Worm (Caenorhabditis elegans) whole organism, L4 larva: ENCODE measurements around the gene sshk-1.

Experiments
- aha-1 ChIP-seq: fragments of 150-350 bp; peaks from one replicate; lab custom pipeline; 2014; ENCODE audit warnings: missing biosample characterization, missing genetic modification characterization
- lin-15B ChIP-seq: fragments of 150-350 bp; sonication (generic microtip); optimal IDR thresholded peaks from 3 replicates; lab custom pipeline; 2014; ENCODE audit warnings: missing biosample characterization, missing genetic modification characterization
- lin-29 ChIP-seq: fragments of 200-800 bp; sonication (Bioruptor generic); IDR thresholded peaks from 2 replicates; pipeline ENCODE4 v1.3.6; 2022; ENCODE audit warnings: missing genetic modification reagents, missing genetic modification characterization, missing compliant biosample characterization
- madf-9 ChIP-seq: fragments of 200-800 bp; sonication (Bioruptor generic); conservative IDR thresholded peaks from 2 replicates; pipeline ENCODE4 v1.3.6; 2022; ENCODE audit warnings: missing genetic modification reagents, missing genetic modification characterization, missing compliant biosample characterization
- nhr-11 ChIP-seq: fragments of 150-350 bp; optimal IDR thresholded peaks from 2 replicates; lab custom pipeline; 2014; ENCODE audit warnings: missing biosample characterization, missing genetic modification characterization
- nhr-41 ChIP-seq: fragments of 200-800 bp; sonication (Bioruptor generic); IDR thresholded peaks from 2 replicates; pipeline ENCODE4 v1.3.6; 2022; ENCODE audit warnings: missing genetic modification reagents, missing genetic modification characterization, missing compliant biosample characterization
- unc-130 ChIP-seq: sonication (generic microtip); optimal IDR thresholded peaks from 2 replicates; lab custom pipeline; 2016; ENCODE audit warnings: missing genetic modification reagents, missing genetic modification characterization, missing compliant biosample characterization
- zag-1 ChIP-seq: fragments of 150-350 bp; optimal IDR thresholded peaks from 2 replicates; lab custom pipeline; 2014; ENCODE audit warnings: missing biosample characterization, missing genetic modification characterization

- TF ChIP-seq unc-130 (GFP tag; lab: Kevin White, UChicago): no peak
- TF ChIP-seq lin-15B (tag; lab: Kevin White, UChicago): no peak
- TF ChIP-seq madf-9 (GFP tag; lab: Robert Waterston, UW): no peak
- TF ChIP-seq nhr-11 (tag; lab: Kevin White, UChicago): no peak
- TF ChIP-seq zag-1 (tag; lab: Kevin White, UChicago): no peak
- no peak for TF ChIP-seq aha-1 (tag; lab: Kevin White, UChicago)
- no peak for TF ChIP-seq lin-29
- TF ChIP-seq nhr-41: no peak
Observed at ce11 chrV:20770061-20770460, 45.9 kb upstream of the sshk-1 start, which contains the start of gene elp-1.
